Worm (Caenorhabditis elegans): Measurements from ENCODE around the gene F44A6.4.

ce11 chrX:10232395-10232794 is 17.1 kb upstream of the F44A6.4 start:
- TF ChIP-seq nhr-12 (tag; optimal IDR thresholded peaks at IDR 0.05) (no peak), lin-13 (tag; optimal IDR thresholded peaks at IDR 0.05) (no peak), nhr-28 (tag; optimal IDR thresholded peaks at IDR 0.05) (no peak)

Measured in whole organism, mixed stage, embryonic.